Worm (Caenorhabditis elegans) whole organism, early embryonic: Measurements from ENCODE around the gene Y105C5B.17.

Source experiments
- B0310.2 ChIP-seq: sonication (generic microtip); optimal IDR thresholded peaks from 2 replicates; lab custom pipeline; 2016; ENCODE audit warnings: mild to moderate bottlenecking, missing genetic modification characterization, missing compliant biosample characterization
- F13C5.2 ChIP-seq: sonication (generic microtip); optimal IDR thresholded peaks from 2 replicates; lab custom pipeline; 2017; ENCODE audit warnings: mild to moderate bottlenecking, missing genetic modification characterization, inconsistent platforms, missing compliant biosample characterization
- aly-1 ChIP-seq: sonication (generic microtip); optimal IDR thresholded peaks from 2 replicates; lab custom pipeline; 2016; ENCODE audit warnings: missing genetic modification characterization, missing compliant biosample characterization
- ama-1 ChIP-seq: fragments of 150-350 bp; optimal IDR thresholded peaks from 2 replicates; lab custom pipeline; 2014
- ceh-13 ChIP-seq: fragments of 200-800 bp; sonication (Bioruptor generic); optimal IDR thresholded peaks from 2 replicates; lab custom pipeline; 2018; ENCODE audit warnings: mild to moderate bottlenecking, missing genetic modification characterization, missing compliant biosample characterization
- ceh-36 ChIP-seq: sonication (generic microtip); optimal IDR thresholded peaks from 2 replicates; lab custom pipeline; 2016; ENCODE audit warnings: missing genetic modification characterization, inconsistent platforms, missing compliant biosample characterization
- ets-7 ChIP-seq: sonication (generic microtip); optimal IDR thresholded peaks from 2 replicates; lab custom pipeline; 2016; ENCODE audit warnings: missing genotype, missing genetic modification characterization, missing compliant biosample characterization
- flt-1 ChIP-seq: fragments of 200-800 bp; sonication (Bioruptor generic); IDR thresholded peaks from 2 replicates; pipeline ENCODE4 v1.3.6; 2022; ENCODE audit warnings: missing genetic modification characterization, missing compliant biosample characterization
- hmbx-1 ChIP-seq: sonication (generic microtip); optimal IDR thresholded peaks from 2 replicates; lab custom pipeline; 2016; ENCODE audit warnings: mild to moderate bottlenecking, missing genetic modification characterization, missing compliant biosample characterization
- hmg-4 ChIP-seq: fragments of 200-800 bp; sonication (Bioruptor generic); optimal IDR thresholded peaks from 2 replicates; lab custom pipeline; 2018; ENCODE audit warnings: mild to moderate bottlenecking, missing genetic modification characterization, missing compliant biosample characterization
- hnd-1 ChIP-seq: sonication (generic microtip); optimal IDR thresholded peaks from 2 replicates; lab custom pipeline; 2016; ENCODE audit warnings: missing genetic modification characterization, missing compliant biosample characterization
- pes-1 ChIP-seq: fragments of 200-800 bp; sonication (Bioruptor generic); IDR thresholded peaks from 2 replicates; pipeline ENCODE4 v1.3.6; 2022; ENCODE audit warnings: missing genetic modification reagents, missing genetic modification characterization, missing compliant biosample characterization
- scrt-1 ChIP-seq: fragments of 200-800 bp; sonication (Bioruptor generic); IDR thresholded peaks from 2 replicates; pipeline ENCODE4 v1.3.6; 2022; ENCODE audit warnings: missing genetic modification characterization, missing compliant biosample characterization
- sea-1 ChIP-seq: fragments of 200-800 bp; sonication (Bioruptor generic); conservative IDR thresholded peaks from 2 replicates; pipeline ENCODE4 v1.3.6; 2022; ENCODE audit warnings: missing genetic modification characterization, missing compliant biosample characterization
- tbx-11 ChIP-seq: fragments of 200-800 bp; sonication (Bioruptor generic); IDR thresholded peaks from 2 replicates; pipeline ENCODE4 v1.3.6; 2022; ENCODE audit warnings: missing genetic modification characterization, missing compliant biosample characterization
- tbx-37 ChIP-seq: fragments of 200-800 bp; sonication (Bioruptor generic); conservative IDR thresholded peaks from 2 replicates; pipeline ENCODE4 v1.3.6; 2022; ENCODE audit warnings: missing genetic modification reagents, missing genetic modification characterization, missing compliant biosample characterization
- tra-4 ChIP-seq: sonication (generic microtip); optimal IDR thresholded peaks from 2 replicates; lab custom pipeline; 2017; ENCODE audit warnings: missing genetic modification characterization, missing compliant biosample characterization

Y105C5B.17 gene

ce11 chrIV:15962219-15962762 is 610 bp upstream of the Y105C5B.17 start, which contains the start of gene lgc-19:
lgc-19 (minus strand) TSS chrIV:15962712.
- TF ChIP-seq tbx-37 (GFP tag; lab: Robert Waterston, UW) (no peak), flt-1 (GFP tag; lab: Robert Waterston, UW) (no peak), pes-1 (GFP tag; lab: Robert Waterston, UW) (no peak), hmbx-1 (tag; lab: Kevin White, UChicago) (no peak), aly-1 (tag; lab: Kevin White, UChicago) (no peak), scrt-1 (GFP tag; lab: Robert Waterston, UW) (no peak), F13C5.2 (tag; lab: Kevin White, UChicago) (no peak), ama-1 (lab: Kevin White, UChicago) (no peak), sea-1 (no peak), hnd-1 (tag; lab: Kevin White, UChicago) (no peak), tbx-11 (no peak), B0310.2 (tag; lab: Kevin White, UChicago) (no peak), hmg-4 (GFP tag; lab: Kevin White, UChicago) (no peak), ceh-13 (GFP tag; lab: Kevin White, UChicago) (no peak), tra-4 (tag; lab: Kevin White, UChicago) (no peak), ceh-36 (no peak), ets-7 (tag; lab: Kevin White, UChicago) (no peak)

DNA sequence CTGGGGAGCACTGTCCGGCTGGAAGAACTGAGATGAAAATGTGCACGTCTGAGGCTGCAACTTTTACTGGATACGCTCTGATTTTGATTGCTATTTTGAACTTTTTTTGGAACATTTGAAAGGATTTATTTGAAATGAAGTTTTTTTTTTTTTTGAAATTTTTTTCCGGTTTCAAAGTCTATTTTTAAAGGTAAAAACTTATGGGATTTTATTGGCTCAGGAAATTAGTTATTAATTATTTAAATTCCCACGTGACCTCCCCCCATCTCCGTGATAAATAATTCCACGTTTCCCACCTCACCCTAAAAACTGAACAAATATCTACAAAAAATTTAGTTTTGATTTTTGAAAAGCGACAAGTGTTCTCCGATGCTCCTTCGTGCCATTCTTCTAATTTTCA is 1.4 kb downstream of the Y105C5B.17 start, which contains the start of gene Y105C5B.18:
Gene Y105C5B.18, plus strand, starts transcription at position 301 of the 400 bp plus-strand sequence.
- no peak for TF ChIP-seq ceh-13 (GFP tag; lab: Kevin White, UChicago)
- TF ChIP-seq scrt-1 (GFP tag; lab: Robert Waterston, UW): no peak
- TF ChIP-seq tbx-37 (GFP tag; lab: Robert Waterston, UW): no peak
- TF ChIP-seq B0310.2 (tag; lab: Kevin White, UChicago): no peak
- TF ChIP-seq sea-1: no peak

DNA sequence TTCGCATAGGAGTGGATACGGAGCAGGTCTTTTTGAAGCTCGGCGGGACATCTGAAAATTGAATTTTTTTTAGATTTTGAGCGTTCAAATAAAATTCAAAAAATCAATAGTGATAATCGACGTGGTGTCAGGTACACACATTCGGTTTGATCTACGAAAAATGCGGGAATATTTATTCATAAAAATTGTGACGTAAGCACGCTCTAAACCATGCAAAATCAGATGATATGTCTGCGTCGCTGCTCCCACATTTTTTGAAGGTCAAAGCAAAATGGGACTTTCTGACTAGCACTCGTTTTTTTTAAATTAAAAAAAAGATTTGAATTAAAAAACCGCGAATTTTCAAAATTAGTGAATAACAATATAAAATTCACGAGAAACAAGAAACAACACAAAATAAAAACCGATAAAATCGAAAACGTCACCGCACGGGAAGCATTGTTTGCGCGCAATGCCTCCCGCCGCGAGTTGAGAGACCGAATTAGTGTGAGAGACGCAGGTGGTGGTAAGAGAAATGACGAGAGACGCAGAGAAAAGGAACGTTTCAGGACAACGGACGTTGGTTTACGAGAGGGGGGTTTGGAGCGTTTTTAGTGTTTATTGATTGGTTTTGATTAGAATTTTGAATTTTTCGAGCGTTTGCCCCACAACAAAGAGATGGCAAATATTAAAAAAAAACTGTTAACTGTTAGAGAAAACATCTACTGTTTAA is 21.2 kb downstream of the Y105C5B.17 start, which contains the start of gene Y105C5B.19:
Gene Y105C5B.19, minus strand, starts transcription at position 51 of the 712 bp plus-strand sequence.
- TF ChIP-seq F13C5.2 (tag; lab: Kevin White, UChicago) (peak; percentile 12), ceh-36 (no peak), ceh-13 (GFP tag; lab: Kevin White, UChicago) (no peak), tra-4 (tag; lab: Kevin White, UChicago) (no peak)

- TF ChIP-seq ama-1 (lab: Kevin White, UChicago) (no peak), tra-4 (tag; lab: Kevin White, UChicago) (no peak), pes-1 (GFP tag; lab: Robert Waterston, UW) (no peak), tbx-37 (GFP tag; lab: Robert Waterston, UW) (no peak), aly-1 (tag; lab: Kevin White, UChicago) (no peak), B0310.2 (tag; lab: Kevin White, UChicago) (no peak), ets-7 (tag; lab: Kevin White, UChicago) (no peak), scrt-1 (GFP tag; lab: Robert Waterston, UW) (no peak), hmbx-1 (tag; lab: Kevin White, UChicago) (no peak), tbx-11 (no peak), hnd-1 (tag; lab: Kevin White, UChicago) (no peak), ceh-36 (no peak), F13C5.2 (tag; lab: Kevin White, UChicago) (no peak), flt-1 (GFP tag; lab: Robert Waterston, UW) (no peak), ceh-13 (GFP tag; lab: Kevin White, UChicago) (no peak), hmg-4 (GFP tag; lab: Kevin White, UChicago) (no peak), sea-1 (no peak)
Measured at ce11 chrIV:15991416-15991815, 28.5 kb downstream of the Y105C5B.17 start.

DNA sequence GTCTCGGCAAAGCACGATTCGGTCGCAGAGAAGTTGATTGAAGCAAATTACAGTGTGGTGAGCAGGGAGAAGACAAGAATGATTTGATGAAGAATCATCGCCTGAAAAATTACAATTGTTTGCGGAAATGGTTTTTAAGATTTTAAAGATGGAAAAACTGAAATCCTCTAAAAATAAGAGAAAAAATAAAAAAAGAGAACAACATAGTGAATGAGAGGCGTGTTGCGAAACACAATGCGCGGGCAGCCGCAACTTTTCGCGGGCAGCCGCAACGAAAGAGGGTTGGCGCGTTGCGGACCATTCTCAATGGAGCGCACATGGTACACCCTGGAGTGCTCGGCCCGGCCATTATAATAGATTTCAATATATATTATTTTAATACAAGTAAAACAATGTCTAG is 31.6 kb downstream of the Y105C5B.17 start, which contains the start of gene Y105C5B.20:
Gene Y105C5B.20, minus strand, starts transcription at position 101 of the 400 bp plus-strand sequence.
- no peak for TF ChIP-seq pes-1 (GFP tag; lab: Robert Waterston, UW)
- no peak for TF ChIP-seq scrt-1 (GFP tag; lab: Robert Waterston, UW)
- TF ChIP-seq ama-1 (lab: Kevin White, UChicago): no peak
- TF ChIP-seq B0310.2 (tag; lab: Kevin White, UChicago): no peak
- no peak for TF ChIP-seq sea-1
- no peak for TF ChIP-seq tbx-11
- no peak for TF ChIP-seq flt-1 (GFP tag; lab: Robert Waterston, UW)
- no peak for TF ChIP-seq F13C5.2 (tag; lab: Kevin White, UChicago)
- no peak for TF ChIP-seq tbx-37 (GFP tag; lab: Robert Waterston, UW)
- TF ChIP-seq tra-4 (tag; lab: Kevin White, UChicago): no peak
- TF ChIP-seq hmbx-1 (tag; lab: Kevin White, UChicago): no peak
- TF ChIP-seq aly-1 (tag; lab: Kevin White, UChicago): no peak
- no peak for TF ChIP-seq ceh-13 (GFP tag; lab: Kevin White, UChicago)

- TF ChIP-seq B0310.2 (tag; lab: Kevin White, UChicago) (no peak), sea-1 (no peak), hmg-4 (GFP tag; lab: Kevin White, UChicago) (no peak), ama-1 (lab: Kevin White, UChicago) (no peak), ceh-36 (no peak), tbx-11 (no peak), ets-7 (tag; lab: Kevin White, UChicago) (no peak), flt-1 (GFP tag; lab: Robert Waterston, UW) (no peak), tra-4 (tag; lab: Kevin White, UChicago) (no peak), tbx-37 (GFP tag; lab: Robert Waterston, UW) (no peak), hmbx-1 (tag; lab: Kevin White, UChicago) (no peak), hnd-1 (tag; lab: Kevin White, UChicago) (no peak), pes-1 (GFP tag; lab: Robert Waterston, UW) (no peak)
Measured at ce11 chrIV:15997906-15998305, 35.0 kb downstream of the Y105C5B.17 start.
